Worm (Caenorhabditis elegans) whole organism, L4/young adult: Measurements from ENCODE around the gene str-35.

Experiments
- W03F9.2 ChIP-seq: fragments of 150-350 bp; optimal IDR thresholded peaks from 2 replicates; lab custom pipeline; 2014; ENCODE audit warnings: missing biosample characterization, missing genetic modification characterization
- dao-5 ChIP-seq: sonication (generic microtip); optimal IDR thresholded peaks from 2 replicates; lab custom pipeline; 2016; ENCODE audit warnings: missing genotype, missing genetic modification characterization, moderate library complexity, missing compliant biosample characterization
- him-1 ChIP-seq: sonication (generic microtip); optimal IDR thresholded peaks from 2 replicates; lab custom pipeline; 2016; ENCODE audit warnings: missing genotype, missing genetic modification reagents, missing genetic modification characterization, missing compliant biosample characterization

DNA sequence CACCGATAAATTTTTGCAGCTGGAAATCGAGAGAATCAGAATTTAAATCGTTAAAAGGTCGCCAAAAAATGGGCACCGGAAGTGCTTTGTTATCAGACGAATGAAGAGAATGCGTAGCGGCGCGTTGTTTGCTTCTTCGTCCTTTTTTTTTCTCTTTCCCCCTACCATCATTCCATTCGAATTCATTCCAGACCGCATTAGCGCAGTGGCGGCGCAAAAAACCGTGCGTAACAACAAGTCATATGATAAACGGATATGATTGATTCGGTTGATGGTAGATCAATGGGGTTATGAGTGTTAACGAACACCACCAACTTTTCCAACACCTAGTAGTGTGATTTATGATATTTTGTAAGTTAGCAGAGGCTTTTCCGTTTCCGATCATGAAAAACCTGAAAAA is 48.7 kb downstream of the str-35 start:
- TF ChIP-seq him-1 (no peak), W03F9.2 (tag; lab: Kevin White, UChicago) (no peak), dao-5 (no peak)
